Fruit fly (Drosophila melanogaster) whole organism, embryonic: ENCODE results near the gene CG43095.
A peak's percentile ranks its signal among the peaks of the same experiment; 100 is the strongest.

Experiments used
- Atf6 ChIP-seq: fragments of 200-800 bp; sonication (Bioruptor generic); IDR thresholded peaks from 2 replicates; pipeline ENCODE4 v1.3.6; 2022; ENCODE audit warnings: missing biosample characterization, missing genetic modification characterization
- CG11560 ChIP-seq: fragments of 200-800 bp; sonication (Bioruptor generic); IDR thresholded peaks from 3 replicates; pipeline ENCODE4 v1.3.6; 2022; ENCODE audit warnings: missing biosample characterization, missing genetic modification characterization
- CG1233 ChIP-seq: fragments of 200-800 bp; sonication (Bioruptor generic); optimal IDR thresholded peaks from 4 replicates; lab custom pipeline; 2018; ENCODE audit warnings: missing biosample characterization, mild to moderate bottlenecking, missing genetic modification characterization
- CG12391 ChIP-seq: fragments of 200-800 bp; sonication (Bioruptor generic); optimal IDR thresholded peaks from 3 replicates; lab custom pipeline; 2018; ENCODE audit warnings: missing biosample characterization, mild to moderate bottlenecking, missing genetic modification characterization, moderate library complexity
- CG12942 ChIP-seq: fragments of 200-800 bp; sonication (Bioruptor generic); optimal IDR thresholded peaks from 3 replicates; lab custom pipeline; 2016; ENCODE audit warnings: missing biosample characterization, missing genetic modification characterization
- CG13296 ChIP-seq: fragments of 200-800 bp; sonication (Bioruptor generic); optimal IDR thresholded peaks from 3 replicates; lab custom pipeline; 2018; ENCODE audit warnings: missing biosample characterization, mild to moderate bottlenecking, missing genetic modification characterization
- CG2199 ChIP-seq: fragments of 200-800 bp; sonication (Bioruptor generic); IDR thresholded peaks from 3 replicates; pipeline ENCODE4 v1.3.6; 2022; ENCODE audit warnings: missing biosample characterization, missing genetic modification characterization
- CG2678 ChIP-seq: fragments of 200-800 bp; sonication (Bioruptor generic); optimal IDR thresholded peaks from 3 replicates; lab custom pipeline; 2019; ENCODE audit warnings: missing biosample characterization, mild to moderate bottlenecking, missing genetic modification characterization, moderate library complexity
- CG32767 ChIP-seq: fragments of 200-800 bp; sonication (Bioruptor generic); IDR thresholded peaks from 2 replicates; pipeline ENCODE4 v1.3.6; 2022; ENCODE audit warnings: missing biosample characterization, missing genetic modification characterization
- CG3407 ChIP-seq: fragments of 200-800 bp; sonication (Bioruptor generic); optimal IDR thresholded peaks from 2 replicates; lab custom pipeline; 2018; ENCODE audit warnings: missing biosample characterization, mild to moderate bottlenecking, missing genetic modification characterization
- CG3847 ChIP-seq: fragments of 200-800 bp; sonication (Bioruptor generic); IDR thresholded peaks from 2 replicates; pipeline ENCODE4 v1.3.6; 2022; ENCODE audit warnings: missing biosample characterization, missing genetic modification characterization
- CG7987 ChIP-seq: fragments of 200-800 bp; sonication (Bioruptor generic); optimal IDR thresholded peaks from 2 replicates; lab custom pipeline; 2018; ENCODE audit warnings: missing biosample characterization, mild to moderate bottlenecking, missing genetic modification characterization, moderate library complexity
- Doc3 ChIP-seq: fragments of 200-800 bp; sonication (Bioruptor generic); IDR thresholded peaks from 3 replicates; pipeline ENCODE4 v1.3.6; 2022; ENCODE audit warnings: missing biosample characterization, missing genetic modification characterization; ENCODE audit not compliant: partially characterized antibody
- Drgx ChIP-seq: fragments of 200-800 bp; sonication (Bioruptor generic); IDR thresholded peaks from 2 replicates; pipeline ENCODE4 v1.3.6; 2022; ENCODE audit warnings: missing biosample characterization, missing genetic modification characterization
- E2f1 ChIP-seq: fragments of 200-800 bp; sonication (Bioruptor generic); IDR thresholded peaks from 2 replicates; pipeline ENCODE4 v1.3.6; 2022; ENCODE audit warnings: missing biosample characterization, missing genetic modification characterization
- Fer1 ChIP-seq: fragments of 200-800 bp; sonication (Bioruptor generic); optimal IDR thresholded peaks from 2 replicates; lab custom pipeline; 2017; ENCODE audit warnings: missing biosample characterization, mild to moderate bottlenecking, missing genetic modification characterization
- MTF-1 ChIP-seq: fragments of 200-800 bp; sonication (Bioruptor generic); optimal IDR thresholded peaks from 2 replicates; lab custom pipeline; 2018; ENCODE audit warnings: missing biosample characterization, mild to moderate bottlenecking, missing genetic modification characterization, borderline replicate concordance
- Med ChIP-seq: fragments of 200-800 bp; sonication (Bioruptor generic); peaks from one replicate; lab custom pipeline; 2016; ENCODE audit warnings: missing biosample characterization, missing genetic modification characterization, mild to moderate bottlenecking, inconsistent platforms, moderate library complexity
- NC2α ChIP-seq: fragments of 200-800 bp; sonication (Bioruptor generic); optimal IDR thresholded peaks from 2 replicates; lab custom pipeline; 2016; ENCODE audit warnings: missing biosample characterization, missing genetic modification characterization
- Oli ChIP-seq: fragments of 200-800 bp; sonication (Bioruptor generic); optimal IDR thresholded peaks from 2 replicates; lab custom pipeline; 2018; ENCODE audit warnings: missing biosample characterization, mild to moderate bottlenecking, missing genetic modification characterization, moderate library complexity
- Optix ChIP-seq: fragments of 200-800 bp; sonication (Bioruptor generic); IDR thresholded peaks from 3 replicates; pipeline ENCODE4 v1.3.6; 2022; ENCODE audit warnings: missing biosample characterization, missing genetic modification characterization
- Trl ChIP-seq, 3 experiments: fragments of >200 bp in 2 of 3; fragments of 200-800 bp in 1 of 3; sonication (Bioruptor generic) in 1 of 3; optimal IDR thresholded peaks; 2 replicates in 1 of 3; 3 replicates in 2 of 3; lab custom pipeline; 2016 to 2017; ENCODE audit warnings: missing biosample characterization in 1 of 3, missing genetic modification characterization in 1 of 3
- Xbp1 ChIP-seq: fragments of 200-800 bp; sonication (Bioruptor generic); optimal IDR thresholded peaks from 3 replicates; lab custom pipeline; 2016; ENCODE audit warnings: missing biosample characterization, mild to moderate bottlenecking, missing genetic modification characterization
- bab2 ChIP-seq: fragments of 200-800 bp; sonication (Bioruptor generic); optimal IDR thresholded peaks from 2 replicates; lab custom pipeline; 2016; ENCODE audit warnings: missing biosample characterization, missing genetic modification characterization
- crol ChIP-seq: fragments of 200-800 bp; sonication (Bioruptor generic); IDR thresholded peaks from 2 replicates; pipeline ENCODE4 v1.3.6; 2022; ENCODE audit warnings: missing biosample characterization, missing genetic modification characterization
- crp ChIP-seq, 2 experiments: fragments of 200-800 bp; sonication (Bioruptor generic); optimal IDR thresholded peaks; 2 replicates in 1 of 2; 3 replicates in 1 of 2; lab custom pipeline; 2017; ENCODE audit warnings: missing biosample characterization in 2 of 2, missing genetic modification characterization in 2 of 2, mild to moderate bottlenecking in 1 of 2, moderate library complexity in 1 of 2
- hkb ChIP-seq, 2 experiments: fragments of 200-800 bp in 1 of 2; fragments of >200 bp in 1 of 2; sonication (Bioruptor generic) in 1 of 2; IDR thresholded peaks in 1 of 2; optimal IDR thresholded peaks in 1 of 2; 2 replicates each; pipeline versions ENCODE4 v1.3.6 to Lab custom; 2017 to 2022; ENCODE audit warnings: missing biosample characterization in 1 of 2, missing genetic modification characterization in 1 of 2
- nerfin-2 ChIP-seq: fragments of 200-800 bp; sonication (Bioruptor generic); IDR thresholded peaks from 2 replicates; pipeline ENCODE4 v1.3.6; 2022; ENCODE audit warnings: missing biosample characterization, missing genetic modification characterization; ENCODE audit not compliant: partially characterized antibody
- onecut ChIP-seq: fragments of 200-800 bp; sonication (Bioruptor generic); IDR thresholded peaks from 2 replicates; pipeline ENCODE4 v1.3.6; 2022; ENCODE audit warnings: missing biosample characterization, missing genetic modification characterization
- pros ChIP-seq: fragments of 200-800 bp; sonication (Bioruptor generic); optimal IDR thresholded peaks from 3 replicates; lab custom pipeline; 2019; ENCODE audit warnings: missing biosample characterization, mild to moderate bottlenecking, missing genetic modification characterization, moderate library complexity
- row ChIP-seq: fragments of 200-800 bp; sonication (Bioruptor generic); IDR thresholded peaks from 3 replicates; pipeline ENCODE4 v1.3.6; 2022; ENCODE audit warnings: missing biosample characterization, missing genetic modification characterization
- slbo ChIP-seq: fragments of 200-800 bp; sonication (Bioruptor generic); IDR thresholded peaks from 2 replicates; pipeline ENCODE4 v1.3.6; 2022; ENCODE audit warnings: missing biosample characterization, missing genetic modification characterization
- sna ChIP-seq: fragments of 200-800 bp; sonication (Bioruptor generic); IDR thresholded peaks from 2 replicates; pipeline ENCODE4 v1.3.6; 2022; ENCODE audit warnings: missing biosample characterization, missing genetic modification characterization; ENCODE audit not compliant: partially characterized antibody
- sob ChIP-seq: fragments of 200-800 bp; sonication (Bioruptor generic); IDR thresholded peaks from 2 replicates; pipeline ENCODE4 v1.3.6; 2022; ENCODE audit warnings: missing biosample characterization, missing genetic modification characterization
- sr ChIP-seq: fragments of 200-800 bp; sonication (Bioruptor generic); IDR thresholded peaks from 3 replicates; pipeline ENCODE4 v1.3.6; 2022; ENCODE audit warnings: missing biosample characterization, missing genetic modification characterization
- ttk ChIP-seq: fragments of 200-800 bp; sonication (Bioruptor generic); IDR thresholded peaks from 2 replicates; pipeline ENCODE4 v2.1.2; 2022; ENCODE audit warnings: missing biosample characterization, missing genetic modification characterization
- z ChIP-seq: fragments of 200-800 bp; sonication (Bioruptor generic); IDR thresholded peaks from 3 replicates; pipeline ENCODE4 v1.3.6; 2022; ENCODE audit warnings: missing biosample characterization, missing genetic modification characterization

The CG43095 gene

DNA sequence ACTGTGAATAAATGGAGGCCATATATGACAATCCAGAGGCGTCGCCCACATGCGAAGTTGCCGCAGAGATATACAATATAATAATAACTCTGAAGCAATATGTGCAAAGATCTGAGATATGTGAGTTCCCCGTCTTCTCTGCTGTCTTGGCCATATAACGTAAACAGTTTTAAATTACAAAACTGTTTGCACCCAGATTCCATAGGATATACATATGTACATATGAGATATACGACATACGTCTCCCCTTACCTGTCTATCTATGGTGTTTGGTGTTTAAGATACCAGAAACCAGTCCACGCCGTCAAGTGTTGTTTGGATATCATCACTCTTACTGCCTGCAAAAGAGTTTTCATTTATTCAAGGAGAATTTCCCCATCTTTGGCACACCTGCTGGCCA lies 15.3 kb downstream of the CG43095 start (continued):
- TF ChIP-seq CG12391 (tag; lab: Kevin White, UChicago) (no peak), MTF-1 (GFP tag; lab: Kevin White, UChicago) (peak; percentile 4), sr (0 out of 3 replicates have a peak, but pooled peaks have one; percentile 14), CG3847 (no peak), CG13296 (GFP tag; lab: Kevin White, UChicago) (peak; percentile 25), Fer1 (GFP tag; lab: Kevin White, UChicago) (peak; percentile 3), CG11560 (no peak), CG7987 (GFP tag; lab: Kevin White, UChicago) (peak; percentile 7), CG1233 (GFP tag; lab: Kevin White, UChicago) (peak; percentile 6), Xbp1 (GFP tag; lab: Kevin White, UChicago) (no peak), Oli (tag; lab: Kevin White, UChicago) (no peak), hkb (optimal IDR thresholded peaks at IDR 0.05; lab: Kevin White, UChicago) (no peak), hkb (GFP tag; IDR thresholded peaks at IDR 0.05; lab: Robert Waterston, UW) (peak; percentile 40), E2f1 (GFP tag; lab: Robert Waterston, UW) (no peak)

DNA sequence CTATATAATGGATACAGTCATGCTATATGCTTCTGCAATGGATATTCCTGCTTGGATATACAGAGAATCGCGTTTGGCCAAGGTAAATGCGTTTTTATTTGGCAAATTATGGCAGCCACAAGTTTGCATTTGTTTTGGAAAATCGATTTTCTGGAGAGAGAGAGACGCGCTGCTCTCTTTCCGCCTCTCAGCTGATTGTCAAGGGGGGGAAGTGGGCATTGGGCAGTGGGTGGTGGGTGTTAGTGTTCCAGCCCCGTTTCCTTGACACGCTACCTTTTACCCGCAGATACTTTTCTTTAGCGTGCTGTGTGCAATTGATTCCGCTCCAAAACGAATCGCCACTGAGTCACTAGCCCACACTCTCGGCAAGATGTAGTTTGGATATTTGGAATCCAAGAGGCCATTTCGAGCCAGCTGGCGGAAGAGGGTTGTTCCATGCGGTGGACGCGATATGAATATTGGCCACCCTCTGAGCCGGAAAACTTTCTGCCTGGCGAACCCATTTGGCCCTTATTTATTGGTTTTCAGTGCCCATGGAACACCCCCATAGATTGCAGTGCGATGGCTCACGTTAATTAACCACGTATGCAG lies 16.3 kb downstream of the CG43095 start:
- TF ChIP-seq CG12942 (GFP tag; lab: Kevin White, UChicago) (no peak), pros (peak; percentile 78), Doc3 (no peak), Drgx (GFP tag; lab: Robert Waterston, UW) (0 out of 2 replicates have a peak, but pooled peaks have one; percentile 8), crp (GFP tag; optimal IDR thresholded peaks at IDR 0.05; lab: Kevin White, UChicago) (peak in 1 of 2 experiments; percentile 15), sob (GFP tag; lab: Robert Waterston, UW) (0 out of 2 replicates have a peak, but pooled peaks have one; percentile 25), crol (GFP tag; lab: Robert Waterston, UW) (peak; percentile 89), CG2678 (tag; lab: Kevin White, UChicago) (no peak), Atf6 (0 out of 2 replicates have a peak, but pooled peaks have one; percentile 30), nerfin-2 (GFP tag; lab: Robert Waterston, UW) (0 out of 2 replicates have a peak, but pooled peaks have one; percentile 10), onecut (GFP tag; lab: Robert Waterston, UW) (peak; percentile 99), CG3407 (no peak), ttk (GFP tag; lab: Robert Waterston, UW) (peak; percentile 33; the same call in 1 of the 2 replicates), sna (GFP tag; lab: Robert Waterston, UW) (no peak), bab2 (GFP tag; lab: Kevin White, UChicago) (no peak), slbo (GFP tag; lab: Robert Waterston, UW) (0 out of 2 replicates have a peak, but pooled peaks have one; percentile 4), Med (GFP tag; lab: Kevin White, UChicago) (peak; percentile 68), sr (peak; percentile 46; the same call in 1 of the 3 replicates), CG2199 (GFP tag; lab: Robert Waterston, UW) (0 out of 3 replicates have a peak, but pooled peaks have one; percentile 55), Trl (optimal IDR thresholded peaks at IDR 0.05; lab: Kevin White, UChicago) (peak; percentile 60 to 67), Trl (GFP tag; optimal IDR thresholded peaks at IDR 0.05; lab: Kevin White, UChicago) (no peak), CG32767 (0 out of 2 replicates have a peak, but pooled peaks have one; percentile 17), NC2α (GFP tag; lab: Kevin White, UChicago) (no peak), Optix (GFP tag; lab: Robert Waterston, UW) (no peak), MTF-1 (GFP tag; lab: Kevin White, UChicago) (peak; percentile 58), row (GFP tag; lab: Robert Waterston, UW) (0 out of 3 replicates have a peak, but pooled peaks have one; percentile 12), z (GFP tag; lab: Robert Waterston, UW) (peak; percentile 23; the same call in 1 of the 3 replicates)
